Comparison of ENCODE assay signal across 2 worm cellular contexts in genomic region chrIII:3834800-3835271, ce11.
TF ChIP-seq lines count a peak whose summit lies in the region.

TSS of gene cyp-25A2 (plus strand) at chrIII:3835221.

TF ChIP-seq in whole organism, L2 larva, 48 proteins besides CTCF, POLR2A, EP300 and RAD21 (continued from another document):
- no peak for TF ChIP-seq ceh-82 (tag; optimal IDR thresholded peaks at IDR 0.05; lab: Kevin White, UChicago)
- peak; percentile 27 for TF ChIP-seq F13H6.1 (tag; optimal IDR thresholded peaks at IDR 0.05; lab: Kevin White, UChicago)
- TF ChIP-seq nhr-23 (tag; optimal IDR thresholded peaks at IDR 0.05; lab: Kevin White, UChicago): no peak
- TF ChIP-seq nhr-21 (tag; optimal IDR thresholded peaks at IDR 0.05; lab: Kevin White, UChicago): no peak
- TF ChIP-seq ztf-11 (tag; optimal IDR thresholded peaks at IDR 0.05; lab: Kevin White, UChicago): no peak
TF ChIP-seq in whole organism, L2 larva: peak in this region for 4.

TF ChIP-seq in whole organism, L4 larva, 104 proteins besides CTCF, POLR2A, EP300 and RAD21 (continued from another document):
- peak; percentile 76 for TF ChIP-seq dve-1 (tag; optimal IDR thresholded peaks at IDR 0.05; lab: Kevin White, UChicago; ENCODE audit: insufficient read depth)
- peak; percentile 73 for TF ChIP-seq dmd-6 (GFP tag; IDR thresholded peaks at IDR 0.05; lab: Robert Waterston, UW)
- TF ChIP-seq hlh-11 (tag; optimal IDR thresholded peaks at IDR 0.05; lab: Kevin White, UChicago): peak; percentile 69
- no peak for TF ChIP-seq lim-7 (GFP tag; IDR thresholded peaks at IDR 0.05; lab: Robert Waterston, UW)
- no peak for TF ChIP-seq nhr-237 (tag; optimal IDR thresholded peaks at IDR 0.05; lab: Kevin White, UChicago)
- TF ChIP-seq daf-16 (GFP tag; optimal IDR thresholded peaks at IDR 0.05; lab: Kevin White, UChicago): no peak
- TF ChIP-seq daf-16 (tag; optimal IDR thresholded peaks at IDR 0.05; lab: Kevin White, UChicago): peak; percentile 91
- no peak for TF ChIP-seq jun-1 (tag; optimal IDR thresholded peaks at IDR 0.05; lab: Kevin White, UChicago)
- no peak for TF ChIP-seq daf-12 (tag; optimal IDR thresholded peaks at IDR 0.05; lab: Kevin White, UChicago)
- TF ChIP-seq nhr-111 (GFP tag; optimal IDR thresholded peaks at IDR 0.05; lab: Kevin White, UChicago): no peak
- TF ChIP-seq mdl-1 (tag; optimal IDR thresholded peaks at IDR 0.05; lab: Kevin White, UChicago): no peak
- no peak for TF ChIP-seq mxl-2 (GFP tag; conservative IDR thresholded peaks at IDR 0.05; lab: Robert Waterston, UW)
- no peak for TF ChIP-seq unc-62 (GFP tag; optimal IDR thresholded peaks at IDR 0.05 in 1 of 2; lab: Kevin White, UChicago)
- TF ChIP-seq unc-62 (tag; optimal IDR thresholded peaks at IDR 0.05; lab: Kevin White, UChicago): no peak
- no peak for TF ChIP-seq egl-43 (GFP tag; IDR thresholded peaks at IDR 0.05; lab: Robert Waterston, UW)
- TF ChIP-seq dmd-8 (GFP tag; IDR thresholded peaks at IDR 0.05; lab: Robert Waterston, UW): no peak
- TF ChIP-seq lsy-2 (tag; optimal IDR thresholded peaks at IDR 0.05; lab: Kevin White, UChicago): peak in 1 of 2 experiments; percentile 13
- no peak for TF ChIP-seq unc-130 (GFP tag; optimal IDR thresholded peaks at IDR 0.05; lab: Kevin White, UChicago)
